Worm (Caenorhabditis elegans): ENCODE data around the gene qdpr-1.
"Not testable (repeated sequence)": the region's sequence is repeated elsewhere in the genome, so short reads cannot be mapped to it uniquely, and the experiment has no call there.

- TF ChIP-seq pqm-1 (tag; optimal IDR thresholded peaks at IDR 0.05); ama-1 (optimal IDR thresholded peaks at IDR 0.05); dve-1 (tag; optimal IDR thresholded peaks at IDR 0.05); pros-1 (tag; optimal IDR thresholded peaks at IDR 0.05); syd-9 (tag; optimal IDR thresholded peaks at IDR 0.05); ceh-31 (tag; optimal IDR thresholded peaks at IDR 0.05); ets-4 (tag; optimal IDR thresholded peaks at IDR 0.05); K02D7.2 (tag; optimal IDR thresholded peaks at IDR 0.05); ref-2 (tag; optimal IDR thresholded peaks at IDR 0.05); hlh-30 (tag; optimal IDR thresholded peaks at IDR 0.05; ENCODE audit: insufficient read depth); unc-86 (tag; optimal IDR thresholded peaks at IDR 0.05); unc-42 (tag; optimal IDR thresholded peaks at IDR 0.05); Y22D7AL.16 (tag; optimal IDR thresholded peaks at IDR 0.05): not testable (repeated sequence)
Measured at ce11 chrIII:13401673-13402258, 8.1 kb downstream of the qdpr-1 start, which contains the start of the genes srlf-9 and srlf-10.
